Worm (Caenorhabditis elegans): Measurements from ENCODE around the gene dhs-31.
A peak's percentile ranks its signal among the peaks of the same experiment; 100 is the strongest.

Gene dhs-31

DNA sequence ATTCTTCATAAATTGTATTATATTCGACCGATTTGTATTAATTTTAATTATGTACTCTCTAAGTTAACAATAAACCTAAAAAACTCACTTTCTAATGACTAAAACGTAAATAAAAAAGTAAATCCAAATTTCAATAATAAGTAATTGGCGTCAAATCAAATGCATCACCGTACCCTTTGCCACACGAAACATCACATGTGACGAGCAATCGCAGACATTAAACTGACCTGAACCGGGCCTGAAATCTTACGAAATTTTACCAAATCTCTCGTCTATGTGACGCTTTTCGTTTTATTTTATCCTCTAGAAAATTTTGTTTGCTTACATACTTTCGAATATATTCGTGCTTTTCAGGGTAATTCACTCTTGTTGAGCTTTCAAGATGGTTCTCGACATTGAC, 37.3 kb downstream of the dhs-31 start, which contains the start of the genes C47E12.2 and sars-1:
TSS of gene C47E12.2 (minus strand) at position 131 of the 400 bp plus-strand sequence.
TSS of gene sars-1 (plus strand) at position 355 of the 400 bp plus-strand sequence.
- no peak for TF ChIP-seq nfyb-1 (GFP tag; IDR thresholded peaks at IDR 0.05)
- TF ChIP-seq ekl-4 (GFP tag; IDR thresholded peaks at IDR 0.05): no peak
- TF ChIP-seq lsl-1 (GFP tag; optimal IDR thresholded peaks at IDR 0.05): peak; percentile 51
- no peak for TF ChIP-seq dpl-1 (GFP tag; optimal IDR thresholded peaks at IDR 0.05)
- TF ChIP-seq rec-8 (tag; optimal IDR thresholded peaks at IDR 0.05): no peak
- TF ChIP-seq let-526 (GFP tag; IDR thresholded peaks at IDR 0.05): no peak
- no peak; the same call in 1 of the 2 replicates for TF ChIP-seq cebp-1 (GFP tag; IDR thresholded peaks at IDR 0.05)
- peak; percentile 73 for TF ChIP-seq cebp-1 (tag; optimal IDR thresholded peaks at IDR 0.05)
- TF ChIP-seq snpc-4 (GFP tag; optimal IDR thresholded peaks at IDR 0.05): no peak
- TF ChIP-seq snpc-4 (tag; optimal IDR thresholded peaks at IDR 0.05): peak in 1 of 4 experiments; percentile 16
- no peak for TF ChIP-seq egl-18 (GFP tag; IDR thresholded peaks at IDR 0.05)
- TF ChIP-seq atf-7 (tag; optimal IDR thresholded peaks at IDR 0.05): no peak
- TF ChIP-seq T26A5.8 (tag; optimal IDR thresholded peaks at IDR 0.05): no peak
- TF ChIP-seq egl-44 (GFP tag; IDR thresholded peaks at IDR 0.05): no peak
- TF ChIP-seq mes-4 (tag; optimal IDR thresholded peaks at IDR 0.05): no peak
- TF ChIP-seq nhr-179 (tag; optimal IDR thresholded peaks at IDR 0.05): no peak
- TF ChIP-seq mxl-1 (tag; optimal IDR thresholded peaks at IDR 0.05): no peak
- TF ChIP-seq ztf-28 (GFP tag; IDR thresholded peaks at IDR 0.05): no peak
- no peak for TF ChIP-seq gei-17 (GFP tag; optimal IDR thresholded peaks at IDR 0.05)
- TF ChIP-seq tbp1 (GFP tag; optimal IDR thresholded peaks at IDR 0.05): no peak
- TF ChIP-seq attf-3 (GFP tag; conservative IDR thresholded peaks at IDR 0.05): no peak
- TF ChIP-seq ztf-18 (tag; optimal IDR thresholded peaks at IDR 0.05): no peak
- no peak for TF ChIP-seq C06A6.2 (GFP tag; conservative IDR thresholded peaks at IDR 0.05)
- no peak for TF ChIP-seq lir-1 (GFP tag; conservative IDR thresholded peaks at IDR 0.05)
- no peak for TF ChIP-seq nhr-80 (tag; optimal IDR thresholded peaks at IDR 0.05)

DNA sequence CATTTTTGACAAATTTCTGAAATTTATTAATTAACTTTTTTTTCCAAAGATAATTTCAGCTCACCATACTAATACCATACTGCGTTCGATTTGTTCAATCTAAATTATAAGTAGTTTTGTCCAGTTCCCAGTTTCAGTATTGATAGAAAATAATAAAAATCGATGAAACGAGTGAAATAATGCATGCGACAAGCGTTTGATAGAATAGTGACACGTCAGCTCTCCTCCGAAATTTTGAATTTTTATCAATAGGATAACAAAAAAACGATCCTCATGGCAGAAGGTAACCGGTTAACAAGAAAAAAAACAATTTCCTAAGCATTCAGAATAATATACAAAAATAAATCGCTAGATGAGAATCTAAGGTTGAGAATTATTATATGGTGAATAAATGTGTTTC, 39.0 kb downstream of the dhs-31 start, which contains the start of gene C47E12.3:
TSS of gene C47E12.3 (minus strand) at position 101 of the 400 bp plus-strand sequence.
- TF ChIP-seq Y53G8AR.9 (GFP tag; conservative IDR thresholded peaks at IDR 0.05) (no peak), pha-4 (tag; optimal IDR thresholded peaks at IDR 0.05) (no peak), mel-28 (tag; optimal IDR thresholded peaks at IDR 0.05; ENCODE audit: borderline replicate concordance) (no peak), B0261.1 (tag; optimal IDR thresholded peaks at IDR 0.05) (no peak), madf-8 (GFP tag; conservative IDR thresholded peaks at IDR 0.05) (no peak), B0035.1 (tag; optimal IDR thresholded peaks at IDR 0.05) (no peak), attf-3 (GFP tag; conservative IDR thresholded peaks at IDR 0.05) (no peak), Y79H2A.3 (GFP tag; conservative IDR thresholded peaks at IDR 0.05) (no peak), nfyb-1 (GFP tag; IDR thresholded peaks at IDR 0.05) (no peak), akir-1 (GFP tag; optimal IDR thresholded peaks at IDR 0.05) (no peak)

DNA sequence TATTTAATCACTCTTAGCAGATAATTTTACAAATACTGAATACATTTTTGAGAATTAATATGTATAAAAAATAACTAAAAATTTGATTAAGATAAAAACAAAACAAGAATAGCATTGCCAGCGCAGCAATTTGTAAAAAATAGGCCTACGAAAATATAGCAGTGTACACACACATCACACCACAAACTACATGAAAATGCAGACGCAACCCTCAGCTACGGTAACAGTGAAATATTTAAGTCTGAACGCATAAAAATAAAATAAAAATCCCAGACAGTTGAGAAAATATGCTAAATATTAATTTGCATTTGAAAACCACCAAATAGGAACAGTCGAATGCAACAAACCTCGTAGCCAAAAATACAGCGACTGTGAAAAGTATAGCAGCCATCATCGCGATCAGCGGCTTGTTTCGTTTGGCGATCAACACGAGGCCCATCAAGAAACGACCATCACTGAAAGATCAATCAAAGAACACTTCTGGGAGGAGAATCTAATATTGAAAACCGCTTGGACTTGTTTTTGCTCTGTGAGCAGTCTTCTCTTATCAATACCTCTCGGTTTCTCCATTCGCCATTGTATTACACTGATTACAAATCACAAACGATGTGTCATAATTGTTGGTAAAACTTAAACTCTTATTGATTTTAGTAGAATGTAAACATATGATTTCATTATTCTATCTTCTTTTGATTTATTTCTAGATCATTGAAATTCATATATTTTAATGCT, 42.0 kb downstream of the dhs-31 start, which contains the start of gene pyp-1:
TSS of gene pyp-1 (minus strand) at position 439 of the 732 bp plus-strand sequence.
- TF ChIP-seq lsy-27 (tag; optimal IDR thresholded peaks at IDR 0.05; ENCODE audit: borderline replicate concordance, insufficient read depth) (no peak), dpl-1 (GFP tag; optimal IDR thresholded peaks at IDR 0.05) (peak; percentile 23), madf-8 (GFP tag; conservative IDR thresholded peaks at IDR 0.05) (peak; percentile 98), F23B12.7 (tag; optimal IDR thresholded peaks at IDR 0.05; ENCODE audit: insufficient read depth) (peak; percentile 17), ceh-91 (GFP tag; IDR thresholded peaks at IDR 0.05) (peak; percentile 50; the same call in 1 of the 2 replicates), madf-6 (GFP tag; IDR thresholded peaks at IDR 0.05) (peak; percentile 98), rcor-1 (GFP tag; IDR thresholded peaks at IDR 0.05) (0 out of 2 replicates have a peak, but pooled peaks have one; percentile 24), ZK185.1 (tag; optimal IDR thresholded peaks at IDR 0.05; ENCODE audit: poor library complexity, severe bottlenecking) (no peak), xnd-1 (tag; optimal IDR thresholded peaks at IDR 0.05) (peak; percentile 85), nhr-80 (tag; optimal IDR thresholded peaks at IDR 0.05) (peak; percentile 18), F33H1.4 (GFP tag; IDR thresholded peaks at IDR 0.05) (peak; percentile 46; the same call in 1 of the 2 replicates), efl-1 (GFP tag; optimal IDR thresholded peaks at IDR 0.05) (peak; percentile 27), mcd-1 (GFP tag; IDR thresholded peaks at IDR 0.05) (0 out of 2 replicates have a peak, but pooled peaks have one; percentile 4), rpc-1 (optimal IDR thresholded peaks at IDR 0.05) (no peak), rpc-1 (tag; optimal IDR thresholded peaks at IDR 0.05) (no peak), pbrm-1 (GFP tag; IDR thresholded peaks at IDR 0.05) (0 out of 2 replicates have a peak, but pooled peaks have one; percentile 10)

All from whole organism, young adult.